Fruit fly (Drosophila melanogaster): Measurements from ENCODE around the gene Kots.

Kots gene

dm6 chr3R:13914760-13915417 lies 49.1 kb downstream of the Kots start (continued):
- TF ChIP-seq lbe (GFP tag; optimal IDR thresholded peaks at IDR 0.05) (peak; percentile 2), phol (tag; optimal IDR thresholded peaks at IDR 0.05) (peak; percentile 80), ken (GFP tag; IDR thresholded peaks at IDR 0.05) (peak; percentile 82), Jarid2 (GFP tag; optimal IDR thresholded peaks at IDR 0.05) (peak; percentile 23), CG8388 (GFP tag; optimal IDR thresholded peaks at IDR 0.05) (peak; percentile 74), CG1602 (GFP tag; optimal IDR thresholded peaks at IDR 0.05) (peak; percentile 62), CG10366 (GFP tag; IDR thresholded peaks at IDR 0.05) (peak; percentile 78), CG17612 (GFP tag; IDR thresholded peaks at IDR 0.05) (0 out of 2 replicates have a peak, but pooled peaks have one; percentile 52), psq (GFP tag; optimal IDR thresholded peaks at IDR 0.05) (no peak), amos (GFP tag; IDR thresholded peaks at IDR 0.05; ENCODE audit: partially characterized antibody) (no peak), tx (GFP tag; optimal IDR thresholded peaks at IDR 0.05) (peak; percentile 68), kay (GFP tag; optimal IDR thresholded peaks at IDR 0.05) (peak; percentile 51), Nf-YC (tag; optimal IDR thresholded peaks at IDR 0.05) (peak; percentile 31), ara (GFP tag; IDR thresholded peaks at IDR 0.05) (peak; percentile 86), kni (GFP tag; optimal IDR thresholded peaks at IDR 0.05) (no peak), Lpt (GFP tag; optimal IDR thresholded peaks at IDR 0.05) (no peak), CG15479 (GFP tag; optimal IDR thresholded peaks at IDR 0.05) (no peak), Antp (GFP tag; optimal IDR thresholded peaks at IDR 0.05) (peak; percentile 75), C15 (GFP tag; IDR thresholded peaks at IDR 0.05) (0 out of 3 replicates have a peak, but pooled peaks have one; percentile 13), CG13287 (GFP tag; IDR thresholded peaks at IDR 0.05; ENCODE audit: partially characterized antibody) (no peak), CG11398 (GFP tag; optimal IDR thresholded peaks at IDR 0.05) (peak; percentile 62), cg (GFP tag; optimal IDR thresholded peaks at IDR 0.05) (no peak), inv (GFP tag; IDR thresholded peaks at IDR 0.05; ENCODE audit: partially characterized antibody) (no peak), vnd (GFP tag; IDR thresholded peaks at IDR 0.05; ENCODE audit: partially characterized antibody) (no peak), tgo (GFP tag; IDR thresholded peaks at IDR 0.05) (peak; percentile 79), maf-S (GFP tag; optimal IDR thresholded peaks at IDR 0.05) (peak; percentile 74), CG4282 (GFP tag; optimal IDR thresholded peaks at IDR 0.05) (no peak), HmgD (GFP tag; optimal IDR thresholded peaks at IDR 0.05) (no peak), Dip3 (GFP tag; optimal IDR thresholded peaks at IDR 0.05) (peak; percentile 37), mirr (GFP tag; optimal IDR thresholded peaks at IDR 0.05) (no peak), gcm2 (GFP tag; optimal IDR thresholded peaks at IDR 0.05) (peak; percentile 25), CG18011 (GFP tag; optimal IDR thresholded peaks at IDR 0.05) (peak; percentile 19), Doc3 (GFP tag; IDR thresholded peaks at IDR 0.05; ENCODE audit: partially characterized antibody) (no peak), CG10147 (GFP tag; optimal IDR thresholded peaks at IDR 0.05) (peak; percentile 67), CG14710 (tag; optimal IDR thresholded peaks at IDR 0.05) (peak; percentile 60), CG9727 (GFP tag; optimal IDR thresholded peaks at IDR 0.05) (peak; percentile 64), peb (GFP tag; IDR thresholded peaks at IDR 0.05) (peak; percentile 68), Xbp1 (GFP tag; optimal IDR thresholded peaks at IDR 0.05) (peak; percentile 74), Awh (GFP tag; IDR thresholded peaks at IDR 0.05) (peak; percentile 57), Six4 (GFP tag; optimal IDR thresholded peaks at IDR 0.05) (peak; percentile 52), CG10321 (GFP tag; IDR thresholded peaks at IDR 0.05) (0 out of 2 replicates have a peak, but pooled peaks have one; percentile 26), org-1 (GFP tag; optimal IDR thresholded peaks at IDR 0.05) (peak; percentile 64), gem (tag; optimal IDR thresholded peaks at IDR 0.05) (peak; percentile 86), CG34422 (GFP tag; IDR thresholded peaks at IDR 0.05) (peak; percentile 78; the same call in 2 of the 3 replicates), cad (GFP tag; optimal IDR thresholded peaks at IDR 0.05) (no peak), CG16815 (GFP tag; optimal IDR thresholded peaks at IDR 0.05) (peak; percentile 27), NfI (GFP tag; optimal IDR thresholded peaks at IDR 0.05) (peak; percentile 47), CG4404 (GFP tag; IDR thresholded peaks at IDR 0.05) (peak; percentile 64), CG6654 (GFP tag; optimal IDR thresholded peaks at IDR 0.05) (peak; percentile 24)
